Worm (Caenorhabditis elegans) whole organism, L4 larva: ENCODE results near the gene shl-1.

Experiments
- F49E8.2 ChIP-seq: sonication (generic microtip); optimal IDR thresholded peaks from 2 replicates; lab custom pipeline; 2016; ENCODE audit warnings: missing compliant biosample characterization, mild to moderate bottlenecking, missing genetic modification characterization, borderline replicate concordance
- ceh-28 ChIP-seq: fragments of 150-350 bp; optimal IDR thresholded peaks from 2 replicates; lab custom pipeline; 2014; ENCODE audit warnings: missing biosample characterization, missing genetic modification reagents, missing genetic modification characterization
- dmd-9 ChIP-seq: fragments of 200-800 bp; sonication (Bioruptor generic); IDR thresholded peaks from 2 replicates; pipeline ENCODE4 v1.3.6; 2022; ENCODE audit warnings: missing genetic modification reagents, missing genetic modification characterization, missing compliant biosample characterization
- fkh-10 ChIP-seq: fragments of 150-350 bp; optimal IDR thresholded peaks from 2 replicates; lab custom pipeline; 2014; ENCODE audit warnings: missing biosample characterization, missing genetic modification reagents, missing genetic modification characterization
- hlh-11 ChIP-seq: fragments of 200-800 bp; sonication (Bioruptor generic); optimal IDR thresholded peaks from 2 replicates; lab custom pipeline; 2018; ENCODE audit warnings: mild to moderate bottlenecking, missing genetic modification characterization, missing compliant biosample characterization
- lir-3 ChIP-seq: sonication (generic microtip); optimal IDR thresholded peaks from 2 replicates; lab custom pipeline; 2016; ENCODE audit warnings: mild to moderate bottlenecking, missing genetic modification characterization, missing compliant biosample characterization
- nhr-11 ChIP-seq: fragments of 150-350 bp; optimal IDR thresholded peaks from 2 replicates; lab custom pipeline; 2014; ENCODE audit warnings: missing biosample characterization, missing genetic modification characterization
- rbr-2 ChIP-seq: sonication (generic microtip); optimal IDR thresholded peaks from 2 replicates; lab custom pipeline; 2016; ENCODE audit warnings: missing genotype, missing genetic modification characterization, missing compliant biosample characterization
- skn-1 ChIP-seq: fragments of 150-350 bp; optimal IDR thresholded peaks from 2 replicates; lab custom pipeline; 2014; ENCODE audit warnings: missing biosample characterization, missing genetic modification characterization
- snpc-4 ChIP-seq: fragments of 150-350 bp; optimal IDR thresholded peaks from 2 replicates; lab custom pipeline; 2014; ENCODE audit warnings: missing biosample characterization, missing genetic modification characterization

- TF ChIP-seq ceh-28 (tag; lab: Kevin White, UChicago) (no peak), F49E8.2 (tag; lab: Kevin White, UChicago) (no peak), nhr-11 (tag; lab: Kevin White, UChicago) (no peak), hlh-11 (tag; lab: Kevin White, UChicago) (no peak), rbr-2 (tag; lab: Kevin White, UChicago) (no peak), lir-3 (tag; lab: Kevin White, UChicago) (no peak), dmd-9 (no peak), fkh-10 (GFP tag; lab: Kevin White, UChicago) (no peak), snpc-4 (tag; lab: Kevin White, UChicago) (no peak), skn-1 (tag; lab: Kevin White, UChicago) (no peak)
Measured at ce11 chrIV:6342431-6342830, 41.4 kb downstream of the shl-1 start, which contains the start of gene Y73B6BL.288.
